Worm (Caenorhabditis elegans) whole organism, L4/young adult: ENCODE measurements around the gene Y41C4A.7.

ENCODE experiments used
- W03F9.2 ChIP-seq: fragments of 150-350 bp; optimal IDR thresholded peaks from 2 replicates; lab custom pipeline; 2014; ENCODE audit warnings: missing biosample characterization, missing genetic modification characterization
- him-1 ChIP-seq: sonication (generic microtip); optimal IDR thresholded peaks from 2 replicates; lab custom pipeline; 2016; ENCODE audit warnings: missing genotype, missing genetic modification reagents, missing genetic modification characterization, missing compliant biosample characterization

DNA sequence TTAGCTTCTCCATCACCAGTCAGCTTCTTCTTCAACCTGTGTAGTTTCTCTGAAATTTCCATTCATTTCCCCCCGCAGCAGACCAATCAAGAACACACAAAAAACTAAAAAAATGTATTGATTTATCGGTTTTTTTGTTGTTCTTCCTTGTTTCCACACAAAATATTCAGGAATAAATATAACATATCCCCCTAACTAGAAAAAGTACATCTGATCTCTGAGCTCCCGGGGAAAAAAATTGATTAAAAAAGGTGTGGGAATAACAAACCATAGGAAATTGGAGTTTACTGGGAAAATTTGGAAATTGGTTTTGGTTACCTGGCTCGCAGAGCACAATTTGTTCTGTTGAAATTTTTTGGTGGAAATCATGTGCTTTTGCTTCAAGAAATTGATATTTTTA lies 3.7 kb upstream of the Y41C4A.7 start, which contains the start of gene Y41C4A.22:
- TF ChIP-seq him-1 (no peak), W03F9.2 (tag; lab: Kevin White, UChicago) (no peak)
